Fruit fly (Drosophila melanogaster) whole organism, embryonic: ENCODE data around the gene CG12992.

ENCODE experiments used
- Asciz ChIP-seq: fragments of 200-800 bp; sonication (Bioruptor generic); optimal IDR thresholded peaks from 2 replicates; lab custom pipeline; 2017; ENCODE audit warnings: missing biosample characterization, mild to moderate bottlenecking, missing genetic modification characterization, missing genetic modification reagents
- BEAF-32 ChIP-seq: fragments of 200-800 bp; sonication (Bioruptor generic); optimal IDR thresholded peaks from 3 replicates; lab custom pipeline; 2017; ENCODE audit warnings: missing biosample characterization, missing genetic modification characterization, mild to moderate bottlenecking, moderate library complexity, missing genetic modification reagents
- Bteb2 ChIP-seq: fragments of 200-800 bp; sonication (Bioruptor generic); optimal IDR thresholded peaks from 2 replicates; lab custom pipeline; 2016; ENCODE audit warnings: missing biosample characterization, missing genetic modification characterization
- CG12744 ChIP-seq: fragments of 200-800 bp; sonication (Bioruptor generic); optimal IDR thresholded peaks from 2 replicates; lab custom pipeline; 2016; ENCODE audit warnings: missing biosample characterization, missing genetic modification characterization
- CG15479 ChIP-seq: fragments of 200-800 bp; sonication (Bioruptor generic); optimal IDR thresholded peaks from 3 replicates; lab custom pipeline; 2019; ENCODE audit warnings: missing biosample characterization, mild to moderate bottlenecking, missing genetic modification characterization, moderate library complexity
- CG15696 ChIP-seq: fragments of 200-800 bp; sonication (Bioruptor generic); optimal IDR thresholded peaks from 2 replicates; lab custom pipeline; 2019; ENCODE audit warnings: missing biosample characterization, mild to moderate bottlenecking, missing genetic modification characterization, moderate library complexity
- CG16863 ChIP-seq: fragments of 200-800 bp; sonication (Bioruptor generic); optimal IDR thresholded peaks from 3 replicates; lab custom pipeline; 2016; ENCODE audit warnings: missing biosample characterization, missing genetic modification characterization
- CG17568 ChIP-seq: fragments of 200-800 bp; sonication (Bioruptor generic); optimal IDR thresholded peaks from 2 replicates; lab custom pipeline; 2018; ENCODE audit warnings: missing biosample characterization, mild to moderate bottlenecking, missing genetic modification characterization, moderate library complexity
- CG17829 ChIP-seq: fragments of 200-800 bp; optimal IDR thresholded peaks from 2 replicates; lab custom pipeline; 2019; ENCODE audit warnings: missing biosample characterization, mild to moderate bottlenecking, missing genetic modification characterization, moderate library complexity
- CG2202 ChIP-seq: fragments of 200-800 bp; sonication (Bioruptor generic); optimal IDR thresholded peaks from 2 replicates; lab custom pipeline; 2018; ENCODE audit warnings: missing biosample characterization, mild to moderate bottlenecking, missing genetic modification characterization
- CG2889 ChIP-seq: fragments of 200-800 bp; sonication (Bioruptor generic); IDR thresholded peaks from 3 replicates; pipeline ENCODE4 v1.3.6; 2022; ENCODE audit warnings: missing biosample characterization, missing genetic modification characterization
- CG32772 ChIP-seq: fragments of 200-800 bp; sonication (Bioruptor generic); IDR thresholded peaks from 2 replicates; pipeline ENCODE4 v1.3.6; 2022; ENCODE audit warnings: missing biosample characterization, missing genetic modification characterization
- CG5180 ChIP-seq: fragments of 200-800 bp; sonication (Bioruptor generic); optimal IDR thresholded peaks from 3 replicates; lab custom pipeline; 2017; ENCODE audit warnings: missing biosample characterization, missing genetic modification characterization, mild to moderate bottlenecking, moderate library complexity, missing genetic modification reagents
- CG5953 ChIP-seq: fragments of 200-800 bp; sonication (Bioruptor generic); IDR thresholded peaks from 2 replicates; pipeline ENCODE4 v1.3.6; 2022; ENCODE audit warnings: missing biosample characterization, missing genetic modification characterization
- CG6791 ChIP-seq: fragments of 200-800 bp; sonication (Bioruptor generic); IDR thresholded peaks from 3 replicates; pipeline ENCODE4 v1.3.6; 2022; ENCODE audit warnings: missing biosample characterization, missing genetic modification characterization; ENCODE audit not compliant: partially characterized antibody
- CG7987 ChIP-seq: fragments of 200-800 bp; sonication (Bioruptor generic); optimal IDR thresholded peaks from 2 replicates; lab custom pipeline; 2018; ENCODE audit warnings: missing biosample characterization, mild to moderate bottlenecking, missing genetic modification characterization, moderate library complexity
- CG8478 ChIP-seq: fragments of >200 bp; optimal IDR thresholded peaks from 2 replicates; lab custom pipeline; 2018
- CG9215 ChIP-seq: fragments of 200-800 bp; sonication (Bioruptor generic); IDR thresholded peaks from 2 replicates; pipeline ENCODE4 v1.3.6; 2022; ENCODE audit warnings: missing biosample characterization, missing genetic modification characterization
- Dad ChIP-seq: fragments of 200-800 bp; sonication (Bioruptor generic); optimal IDR thresholded peaks from 3 replicates; lab custom pipeline; 2016; ENCODE audit warnings: missing biosample characterization, missing genetic modification characterization
- Deaf1 ChIP-seq: fragments of 200-800 bp; optimal IDR thresholded peaks from 3 replicates; lab custom pipeline; 2019; ENCODE audit warnings: missing biosample characterization, mild to moderate bottlenecking, missing genetic modification characterization, moderate library complexity
- Mad ChIP-seq: fragments of 200-800 bp; sonication (Bioruptor generic); optimal IDR thresholded peaks from 2 replicates; lab custom pipeline; 2016; ENCODE audit warnings: missing biosample characterization, missing genetic modification characterization
- Optix ChIP-seq: fragments of 200-800 bp; sonication (Bioruptor generic); IDR thresholded peaks from 3 replicates; pipeline ENCODE4 v1.3.6; 2022; ENCODE audit warnings: missing biosample characterization, missing genetic modification characterization
- Ravus ChIP-seq: fragments of 200-800 bp; sonication (Bioruptor generic); IDR thresholded peaks from 2 replicates; pipeline ENCODE4 v1.3.6; 2022; ENCODE audit warnings: missing biosample characterization, missing genetic modification characterization
- Sry-β ChIP-seq: fragments of 200-800 bp; sonication (Bioruptor generic); optimal IDR thresholded peaks from 2 replicates; lab custom pipeline; 2018; ENCODE audit warnings: missing biosample characterization, mild to moderate bottlenecking, missing genetic modification characterization, moderate library complexity
- Sry-δ ChIP-seq: fragments of 200-800 bp; sonication (Bioruptor generic); optimal IDR thresholded peaks from 2 replicates; lab custom pipeline; 2016; ENCODE audit warnings: missing biosample characterization, missing genetic modification characterization
- Usf ChIP-seq: fragments of 200-800 bp; sonication (Bioruptor generic); optimal IDR thresholded peaks from 2 replicates; lab custom pipeline; 2017; ENCODE audit warnings: missing genotype, missing biosample characterization, missing genetic modification characterization
- YL-1 ChIP-seq: fragments of 200-800 bp; sonication (Bioruptor generic); optimal IDR thresholded peaks from 3 replicates; lab custom pipeline; 2017; ENCODE audit warnings: missing biosample characterization, mild to moderate bottlenecking, missing genetic modification characterization
- al ChIP-seq: fragments of 200-800 bp; sonication (Bioruptor generic); IDR thresholded peaks from 2 replicates; pipeline ENCODE4 v1.3.6; 2022; ENCODE audit warnings: missing biosample characterization, missing genetic modification characterization
- bowl ChIP-seq: fragments of 200-800 bp; sonication (Bioruptor generic); IDR thresholded peaks from 2 replicates; pipeline ENCODE4 v1.3.6; 2022; ENCODE audit warnings: missing biosample characterization, missing genetic modification characterization
- cato ChIP-seq: fragments of 200-800 bp; sonication (Bioruptor generic); optimal IDR thresholded peaks from 2 replicates; lab custom pipeline; 2016; ENCODE audit warnings: missing biosample characterization, missing genetic modification characterization, borderline replicate concordance
- chinmo ChIP-seq: fragments of 200-800 bp; sonication (Bioruptor generic); IDR thresholded peaks from 4 replicates; pipeline ENCODE4 v1.3.6; 2022; ENCODE audit warnings: missing biosample characterization, missing genetic modification characterization; ENCODE audit not compliant: partially characterized antibody
- chn ChIP-seq: fragments of 200-800 bp; sonication (Bioruptor generic); optimal IDR thresholded peaks from 2 replicates; lab custom pipeline; 2016; ENCODE audit warnings: missing biosample characterization, missing genetic modification characterization
- corto ChIP-seq: fragments of 200-800 bp; sonication (Bioruptor generic); optimal IDR thresholded peaks from 2 replicates; lab custom pipeline; 2016; ENCODE audit warnings: missing biosample characterization, mild to moderate bottlenecking, missing genetic modification characterization, moderate library complexity
- croc ChIP-seq: fragments of 200-800 bp; sonication (Bioruptor generic); conservative IDR thresholded peaks from 3 replicates; pipeline ENCODE4 v1.3.6; 2022; ENCODE audit warnings: missing biosample characterization, missing genetic modification characterization
- crol ChIP-seq: fragments of 200-800 bp; sonication (Bioruptor generic); IDR thresholded peaks from 2 replicates; pipeline ENCODE4 v1.3.6; 2022; ENCODE audit warnings: missing biosample characterization, missing genetic modification characterization
- dpn ChIP-seq, 2 experiments: fragments of 200-800 bp; sonication (Bioruptor generic); optimal IDR thresholded peaks; 3 replicates each; lab custom pipeline; 2016; ENCODE audit warnings: missing biosample characterization in 2 of 2, missing genetic modification characterization in 2 of 2
- grn ChIP-seq: fragments of 200-800 bp; sonication (Bioruptor generic); optimal IDR thresholded peaks from 3 replicates; lab custom pipeline; 2017; ENCODE audit warnings: missing biosample characterization, missing genetic modification characterization
- ham ChIP-seq: fragments of 200-800 bp; sonication (Bioruptor generic); IDR thresholded peaks from 2 replicates; pipeline ENCODE4 v1.3.6; 2022; ENCODE audit warnings: missing biosample characterization, missing genetic modification characterization
- hkb ChIP-seq, 2 experiments: fragments of 200-800 bp in 1 of 2; fragments of >200 bp in 1 of 2; sonication (Bioruptor generic) in 1 of 2; IDR thresholded peaks in 1 of 2; optimal IDR thresholded peaks in 1 of 2; 2 replicates each; pipeline versions ENCODE4 v1.3.6 to Lab custom; 2017 to 2022; ENCODE audit warnings: missing biosample characterization in 1 of 2, missing genetic modification characterization in 1 of 2
- lab ChIP-seq: fragments of 200-800 bp; sonication (Bioruptor generic); optimal IDR thresholded peaks from 3 replicates; lab custom pipeline; 2017; ENCODE audit warnings: missing biosample characterization, missing genetic modification characterization, mild to moderate bottlenecking, moderate library complexity, missing genetic modification reagents
- peb ChIP-seq: fragments of 200-800 bp; sonication (Bioruptor generic); IDR thresholded peaks from 2 replicates; pipeline ENCODE4 v1.3.6; 2022; ENCODE audit warnings: missing biosample characterization, missing genetic modification characterization
- pum ChIP-seq: fragments of 200-800 bp; sonication (Bioruptor generic); optimal IDR thresholded peaks from 2 replicates; lab custom pipeline; 2016; ENCODE audit warnings: missing biosample characterization, missing genetic modification characterization
- salm ChIP-seq: fragments of 200-800 bp; sonication (Bioruptor generic); optimal IDR thresholded peaks from 2 replicates; lab custom pipeline; 2018; ENCODE audit warnings: missing biosample characterization, mild to moderate bottlenecking, missing genetic modification characterization
- schlank ChIP-seq: fragments of 200-800 bp; sonication (Bioruptor generic); optimal IDR thresholded peaks from 2 replicates; lab custom pipeline; 2018; ENCODE audit warnings: missing biosample characterization, mild to moderate bottlenecking, missing genetic modification characterization
- sens-2 ChIP-seq: fragments of 200-800 bp; sonication (Bioruptor generic); IDR thresholded peaks from 2 replicates; pipeline ENCODE4 v1.3.6; 2022; ENCODE audit warnings: missing biosample characterization, missing genetic modification characterization
- sisA ChIP-seq: fragments of 200-800 bp; sonication (Bioruptor generic); IDR thresholded peaks from 2 replicates; pipeline ENCODE4 v1.3.6; 2022; ENCODE audit warnings: missing biosample characterization, missing genetic modification characterization
- slbo ChIP-seq: fragments of 200-800 bp; sonication (Bioruptor generic); IDR thresholded peaks from 2 replicates; pipeline ENCODE4 v1.3.6; 2022; ENCODE audit warnings: missing biosample characterization, missing genetic modification characterization
- sr ChIP-seq: fragments of 200-800 bp; sonication (Bioruptor generic); IDR thresholded peaks from 3 replicates; pipeline ENCODE4 v1.3.6; 2022; ENCODE audit warnings: missing biosample characterization, missing genetic modification characterization
- stc ChIP-seq: fragments of 200-800 bp; sonication (Bioruptor generic); IDR thresholded peaks from 2 replicates; pipeline ENCODE4 v1.3.6; 2022; ENCODE audit warnings: missing biosample characterization, missing genetic modification characterization
- sug ChIP-seq: fragments of 200-800 bp; optimal IDR thresholded peaks from 2 replicates; lab custom pipeline; 2019; ENCODE audit warnings: missing biosample characterization, mild to moderate bottlenecking, missing genetic modification characterization, moderate library complexity
- usp ChIP-seq: fragments of >200 bp; optimal IDR thresholded peaks from 2 replicates; lab custom pipeline; 2017; ENCODE audit warnings: missing biosample characterization, missing genetic modification characterization

CG12992 gene

dm6 chrX:17595822-17596221, 7.2 kb downstream of the CG12992 start (continued):
- TF ChIP-seq Optix (GFP tag; lab: Robert Waterston, UW) (peak; percentile 66; the same call in 2 of the 3 replicates), sr (no peak), CG5953 (GFP tag; lab: Robert Waterston, UW) (peak; percentile 48; the same call in 1 of the 2 replicates), CG15696 (tag; lab: Kevin White, UChicago) (peak; percentile 35), Deaf1 (tag; lab: Kevin White, UChicago) (peak; percentile 50), chinmo (GFP tag; lab: Robert Waterston, UW) (peak; percentile 23; the same call in 1 of the 4 replicates), Mad (GFP tag; lab: Kevin White, UChicago) (peak; percentile 56), Dad (GFP tag; lab: Kevin White, UChicago) (peak; percentile 40), crol (no peak), CG8478 (no peak), usp (no peak), CG15479 (GFP tag; lab: Kevin White, UChicago) (no peak), Sry-β (GFP tag; lab: Kevin White, UChicago) (no peak), al (peak; percentile 89), ham (GFP tag; lab: Robert Waterston, UW) (no peak), sug (tag; lab: Kevin White, UChicago) (peak; percentile 51), CG6791 (GFP tag; lab: Robert Waterston, UW) (no peak), sens-2 (GFP tag; lab: Robert Waterston, UW) (0 out of 2 replicates have a peak, but pooled peaks have one; percentile 15), CG16863 (GFP tag; lab: Kevin White, UChicago) (peak; percentile 23), dpn (GFP tag; optimal IDR thresholded peaks at IDR 0.05; lab: Kevin White, UChicago) (peak; percentile 64 to 65), stc (GFP tag; lab: Robert Waterston, UW) (peak; percentile 77), CG7987 (GFP tag; lab: Kevin White, UChicago) (peak; percentile 12), CG2889 (peak; percentile 82), hkb (optimal IDR thresholded peaks at IDR 0.05; lab: Kevin White, UChicago) (no peak), hkb (GFP tag; IDR thresholded peaks at IDR 0.05; lab: Robert Waterston, UW) (peak; percentile 85), croc (GFP tag; lab: Robert Waterston, UW) (peak; percentile 58), cato (GFP tag; lab: Kevin White, UChicago) (peak; percentile 32), Bteb2 (GFP tag; lab: Kevin White, UChicago) (peak; percentile 67), Usf (GFP tag; lab: Kevin White, UChicago) (peak; percentile 23), pum (GFP tag; lab: Kevin White, UChicago) (peak; percentile 48), CG17568 (GFP tag; lab: Kevin White, UChicago) (no peak), Sry-δ (peak; percentile 7), CG2202 (tag; lab: Kevin White, UChicago) (no peak), CG12744 (GFP tag; lab: Kevin White, UChicago) (peak; percentile 55), Asciz (GFP tag; lab: Kevin White, UChicago) (peak; percentile 60), lab (GFP tag; lab: Kevin White, UChicago) (peak; percentile 90), sisA (peak; percentile 70), Ravus (GFP tag; lab: Robert Waterston, UW) (peak; percentile 69), CG17829 (tag; lab: Kevin White, UChicago) (peak; percentile 71), bowl (no peak), CG9215 (GFP tag; lab: Robert Waterston, UW) (peak; percentile 68), CG5180 (peak; percentile 12), slbo (GFP tag; lab: Robert Waterston, UW) (peak; percentile 93), salm (tag; lab: Kevin White, UChicago) (peak; percentile 18), grn (GFP tag; lab: Kevin White, UChicago) (no peak), schlank (tag; lab: Kevin White, UChicago) (peak; percentile 58), corto (GFP tag; lab: Kevin White, UChicago) (no peak), YL-1 (GFP tag; lab: Kevin White, UChicago) (no peak), CG32772 (GFP tag; lab: Robert Waterston, UW) (peak; percentile 80), BEAF-32 (no peak), peb (GFP tag; lab: Robert Waterston, UW) (peak; percentile 45; the same call in 1 of the 2 replicates), chn (GFP tag; lab: Kevin White, UChicago) (peak; percentile 56)
